Worm (Caenorhabditis elegans): ENCODE results near the gene sto-6.

DNA sequence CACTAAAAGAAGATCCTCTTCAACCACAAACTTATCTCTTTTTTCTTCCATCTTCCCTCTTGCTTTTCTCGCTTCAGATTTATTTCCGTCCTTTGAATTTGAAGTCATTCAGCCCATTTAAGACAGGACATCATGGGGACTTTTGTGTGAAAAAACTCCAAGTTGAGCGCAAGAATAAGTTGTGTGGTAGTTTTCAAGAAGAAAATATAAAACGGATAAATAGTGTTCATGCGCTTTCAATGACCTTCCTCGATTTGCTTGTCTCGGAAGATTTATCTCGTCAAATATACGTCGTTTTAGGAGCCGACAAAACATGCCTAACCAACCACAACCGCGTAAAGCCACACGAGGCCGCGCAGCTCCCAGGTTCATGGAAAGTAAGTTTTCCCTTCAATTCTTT lies at the start of gene sto-6:
- TF ChIP-seq ceh-83 (GFP tag; optimal IDR thresholded peaks at IDR 0.05): no peak
- no peak for TF ChIP-seq ztf-11 (tag; optimal IDR thresholded peaks at IDR 0.05)
- TF ChIP-seq pha-4 (tag; optimal IDR thresholded peaks at IDR 0.05): no peak
- TF ChIP-seq nhr-237 (tag; optimal IDR thresholded peaks at IDR 0.05): no peak
- TF ChIP-seq lsy-2 (tag; optimal IDR thresholded peaks at IDR 0.05): no peak
- TF ChIP-seq unc-62 (GFP tag; optimal IDR thresholded peaks at IDR 0.05): no peak
- no peak for TF ChIP-seq ceh-43 (GFP tag; optimal IDR thresholded peaks at IDR 0.05)
- TF ChIP-seq ces-1 (GFP tag; optimal IDR thresholded peaks at IDR 0.05): no peak
- no peak for TF ChIP-seq lin-13 (tag; optimal IDR thresholded peaks at IDR 0.05)
